Worm (Caenorhabditis elegans): ENCODE data around the gene syx-5.

The syx-5 gene

ce11 chrV:11736896-11737295, 27.8 kb upstream of the syx-5 start, which contains the start of gene spe-42:
TSS of gene spe-42 (minus strand) at chrV:11736996.
- TF ChIP-seq aptf-2 (GFP tag; conservative IDR thresholded peaks at IDR 0.05) = no peak
- TF ChIP-seq lin-26 (GFP tag; IDR thresholded peaks at IDR 0.05) = no peak
- TF ChIP-seq Y56A3A.18 (GFP tag; IDR thresholded peaks at IDR 0.05) = no peak
- TF ChIP-seq F33H1.4 (GFP tag; IDR thresholded peaks at IDR 0.05) = no peak
- no peak for TF ChIP-seq attf-5 (GFP tag; optimal IDR thresholded peaks at IDR 0.05)
- TF ChIP-seq lsy-27 (tag; optimal IDR thresholded peaks at IDR 0.05; ENCODE audit: borderline replicate concordance, insufficient read depth) = no peak
- TF ChIP-seq ztf-6 (GFP tag; IDR thresholded peaks at IDR 0.05) = no peak
- no peak for TF ChIP-seq repo-1 (tag; optimal IDR thresholded peaks at IDR 0.05)
- no peak for TF ChIP-seq madf-3 (GFP tag; IDR thresholded peaks at IDR 0.05)
- TF ChIP-seq pbrm-1 (GFP tag; IDR thresholded peaks at IDR 0.05) = no peak

ce11 chrV:11737333-11737732, 27.4 kb upstream of the syx-5 start:
- no peak for TF ChIP-seq C17E4.6 (GFP tag; IDR thresholded peaks at IDR 0.05)
- no peak for TF ChIP-seq let-526 (GFP tag; IDR thresholded peaks at IDR 0.05)
- no peak for TF ChIP-seq Y95B8A.8 (GFP tag; IDR thresholded peaks at IDR 0.05)
- no peak for TF ChIP-seq akir-1 (GFP tag; optimal IDR thresholded peaks at IDR 0.05)
- no peak for TF ChIP-seq B0261.1 (tag; optimal IDR thresholded peaks at IDR 0.05)
- no peak for TF ChIP-seq unc-62 (GFP tag; optimal IDR thresholded peaks at IDR 0.05)
- no peak for TF ChIP-seq snpc-1.3 (tag; optimal IDR thresholded peaks at IDR 0.05; ENCODE audit: insufficient read depth)

- TF ChIP-seq Y67H2A.10 (GFP tag; conservative IDR thresholded peaks at IDR 0.05) (no peak), pbrm-1 (GFP tag; IDR thresholded peaks at IDR 0.05) (no peak), sptf-2 (GFP tag; optimal IDR thresholded peaks at IDR 0.05) (no peak), F37B4.10 (GFP tag; IDR thresholded peaks at IDR 0.05) (no peak)
Observed at ce11 chrV:11739820-11740219, 24.9 kb upstream of the syx-5 start, which contains the start of gene T04F3.1. TSS of gene T04F3.1 (plus strand) at chrV:11740065.

ce11 chrV:11741078-11741477, 23.6 kb upstream of the syx-5 start:
- no peak for TF ChIP-seq die-1 (tag; optimal IDR thresholded peaks at IDR 0.05)

ce11 chrV:11751480-11751879, 13.2 kb upstream of the syx-5 start:
- no peak for TF ChIP-seq lsy-27 (tag; optimal IDR thresholded peaks at IDR 0.05; ENCODE audit: borderline replicate concordance, insufficient read depth)
- TF ChIP-seq die-1 (tag; optimal IDR thresholded peaks at IDR 0.05) = no peak

- no peak for TF ChIP-seq ztf-25 (GFP tag; IDR thresholded peaks at IDR 0.05)
- TF ChIP-seq nhr-80 (tag; optimal IDR thresholded peaks at IDR 0.05) = peak; percentile 84
Observed at ce11 chrV:11755848-11756247, 8.9 kb upstream of the syx-5 start.

- TF ChIP-seq F55B11.4 (tag; optimal IDR thresholded peaks at IDR 0.05; ENCODE audit: borderline replicate concordance, insufficient read depth) (no peak), F37B4.10 (GFP tag; IDR thresholded peaks at IDR 0.05) (no peak), dox-1 (GFP tag; IDR thresholded peaks at IDR 0.05) (no peak), cebp-2 (GFP tag; IDR thresholded peaks at IDR 0.05) (no peak), nhr-179 (tag; optimal IDR thresholded peaks at IDR 0.05) (no peak), ztf-26 (tag; optimal IDR thresholded peaks at IDR 0.05) (no peak), K12H6.12 (tag; optimal IDR thresholded peaks at IDR 0.05) (no peak)
Observed at ce11 chrV:11757358-11757757, 7.3 kb upstream of the syx-5 start, which contains the start of gene smoc-1. TSS of gene smoc-1 (plus strand) at chrV:11757658.
